Worm (Caenorhabditis elegans) whole organism, early embryonic: ENCODE measurements around the gene C44C1.1.

Experiments used
- ama-1 ChIP-seq: fragments of 150-350 bp; optimal IDR thresholded peaks from 2 replicates; lab custom pipeline; 2014
- flt-1 ChIP-seq: fragments of 200-800 bp; sonication (Bioruptor generic); IDR thresholded peaks from 2 replicates; pipeline ENCODE4 v1.3.6; 2022; ENCODE audit warnings: missing genetic modification characterization, missing compliant biosample characterization
- hnd-1 ChIP-seq: sonication (generic microtip); optimal IDR thresholded peaks from 2 replicates; lab custom pipeline; 2016; ENCODE audit warnings: missing genetic modification characterization, missing compliant biosample characterization
- pes-1 ChIP-seq: fragments of 200-800 bp; sonication (Bioruptor generic); IDR thresholded peaks from 2 replicates; pipeline ENCODE4 v1.3.6; 2022; ENCODE audit warnings: missing genetic modification reagents, missing genetic modification characterization, missing compliant biosample characterization
- sea-1 ChIP-seq: fragments of 200-800 bp; sonication (Bioruptor generic); conservative IDR thresholded peaks from 2 replicates; pipeline ENCODE4 v1.3.6; 2022; ENCODE audit warnings: missing genetic modification characterization, missing compliant biosample characterization

- no peak for TF ChIP-seq ama-1 (lab: Kevin White, UChicago)
- no peak for TF ChIP-seq pes-1 (GFP tag; lab: Robert Waterston, UW)
- no peak for TF ChIP-seq flt-1 (GFP tag; lab: Robert Waterston, UW)
- TF ChIP-seq sea-1: no peak
- no peak for TF ChIP-seq hnd-1
These were observed 34.1 kb downstream of the C44C1.1 start for ce11 chrX:1014708-1015107.
